Fruit fly (Drosophila melanogaster) whole organism, pupa: Measurements from ENCODE around the gene RpL32.

Source experiments
- CG10348 ChIP-seq: fragments of 200-800 bp; sonication (Bioruptor generic); IDR thresholded peaks from 2 replicates; pipeline ENCODE4 v1.3.6; 2022; ENCODE audit warnings: missing biosample characterization, missing genetic modification characterization
- CG12605 ChIP-seq: fragments of 200-800 bp; sonication (Bioruptor generic); IDR thresholded peaks from 2 replicates; pipeline ENCODE4 v1.3.6; 2022; ENCODE audit warnings: missing biosample characterization, missing genetic modification characterization
- CG13204 ChIP-seq: fragments of 200-800 bp; sonication (Bioruptor generic); optimal IDR thresholded peaks from 2 replicates; lab custom pipeline; 2018; ENCODE audit warnings: missing biosample characterization, mild to moderate bottlenecking, missing genetic modification characterization, moderate library complexity
- CG14655 ChIP-seq: fragments of 200-800 bp; sonication (Bioruptor generic); optimal IDR thresholded peaks from 3 replicates; lab custom pipeline; 2017; ENCODE audit warnings: mild to moderate bottlenecking, missing biosample characterization, missing genetic modification reagents, missing genetic modification characterization
- CG15710 ChIP-seq: fragments of 200-800 bp; sonication (Bioruptor generic); optimal IDR thresholded peaks from 2 replicates; lab custom pipeline; 2018; ENCODE audit warnings: missing biosample characterization, mild to moderate bottlenecking, missing genetic modification characterization, moderate library complexity
- CG17806 ChIP-seq: fragments of 200-800 bp; sonication (Bioruptor generic); optimal IDR thresholded peaks from 2 replicates; lab custom pipeline; 2018; ENCODE audit warnings: missing biosample characterization, mild to moderate bottlenecking, missing genetic modification characterization, moderate library complexity
- CG32121 ChIP-seq: fragments of 200-800 bp; sonication (Bioruptor generic); IDR thresholded peaks from 2 replicates; pipeline ENCODE4 v1.3.6; 2022; ENCODE audit warnings: missing biosample characterization, missing genetic modification characterization
- CG34367 ChIP-seq: fragments of 200-800 bp; sonication (Bioruptor generic); optimal IDR thresholded peaks from 2 replicates; lab custom pipeline; 2018; ENCODE audit warnings: missing biosample characterization, mild to moderate bottlenecking, missing genetic modification characterization
- CG4496 ChIP-seq: fragments of 200-800 bp; sonication (Bioruptor generic); IDR thresholded peaks from 3 replicates; pipeline ENCODE4 v1.3.6; 2022; ENCODE audit warnings: missing biosample characterization, missing genetic modification characterization
- CG8159 ChIP-seq: fragments of 200-800 bp; sonication (Bioruptor generic); optimal IDR thresholded peaks from 3 replicates; lab custom pipeline; 2018; ENCODE audit warnings: missing biosample characterization, mild to moderate bottlenecking, missing genetic modification characterization, moderate library complexity
- CG8301 ChIP-seq: fragments of 200-800 bp; sonication (Bioruptor generic); optimal IDR thresholded peaks from 2 replicates; lab custom pipeline; 2018; ENCODE audit warnings: missing biosample characterization, mild to moderate bottlenecking, missing genetic modification characterization
- CG9948 ChIP-seq: fragments of 200-800 bp; sonication (Bioruptor generic); optimal IDR thresholded peaks from 2 replicates; lab custom pipeline; 2018; ENCODE audit warnings: missing biosample characterization, mild to moderate bottlenecking, missing genetic modification characterization, moderate library complexity
- D1 ChIP-seq: fragments of 200-800 bp; sonication (Bioruptor generic); optimal IDR thresholded peaks from 2 replicates; lab custom pipeline; 2018; ENCODE audit warnings: missing biosample characterization, mild to moderate bottlenecking, missing genetic modification characterization, moderate library complexity
- EcR ChIP-seq: fragments of 200-800 bp; sonication (Bioruptor generic); optimal IDR thresholded peaks from 3 replicates; lab custom pipeline; 2019; ENCODE audit warnings: missing biosample characterization, missing genetic modification characterization, mild to moderate bottlenecking, moderate library complexity, missing genetic modification reagents
- Ets98B ChIP-seq: fragments of 200-800 bp; sonication (Bioruptor generic); IDR thresholded peaks from 2 replicates; pipeline ENCODE4 v1.3.6; 2022; ENCODE audit warnings: missing biosample characterization, missing genetic modification characterization
- Pif1A ChIP-seq: fragments of 200-800 bp; sonication (Bioruptor generic); optimal IDR thresholded peaks from 3 replicates; lab custom pipeline; 2016; ENCODE audit warnings: missing biosample characterization, missing genetic modification characterization
- Pif1B ChIP-seq: fragments of 200-800 bp; sonication (Bioruptor generic); optimal IDR thresholded peaks from 3 replicates; lab custom pipeline; 2016; ENCODE audit warnings: missing biosample characterization, missing genetic modification characterization
- Snoo ChIP-seq: fragments of 200-800 bp; sonication (Bioruptor generic); optimal IDR thresholded peaks from 3 replicates; lab custom pipeline; 2017; ENCODE audit warnings: missing biosample characterization, mild to moderate bottlenecking, missing genetic modification characterization, inconsistent platforms
- fd96Ca ChIP-seq: fragments of 200-800 bp; sonication (Bioruptor generic); IDR thresholded peaks from 3 replicates; pipeline ENCODE4 v1.3.6; 2022; ENCODE audit warnings: missing biosample characterization, missing genetic modification characterization
- gl ChIP-seq: fragments of 200-800 bp; sonication (Bioruptor generic); optimal IDR thresholded peaks from 2 replicates; lab custom pipeline; 2018; ENCODE audit warnings: missing biosample characterization, mild to moderate bottlenecking, missing genetic modification characterization
- rn ChIP-seq: fragments of 200-800 bp; sonication (Bioruptor generic); IDR thresholded peaks from 2 replicates; pipeline ENCODE4 v1.3.6; 2022; ENCODE audit warnings: missing biosample characterization, missing genetic modification characterization

RpL32 gene

dm6 chr3R:30060451-30061153 is 14.6 kb upstream of the RpL32 start:
- TF ChIP-seq CG10348 (no peak), D1 (no peak), Pif1A (no peak), Pif1B (no peak), EcR (GFP tag; lab: Kevin White, UChicago) (no peak), CG15710 (tag; lab: Kevin White, UChicago) (no peak), CG12605 (no peak), CG8159 (no peak)

dm6 chr3R:30059944-30060343 is 14.0 kb upstream of the RpL32 start:
- TF ChIP-seq CG8159 (peak; percentile 31), rn (GFP tag; lab: Robert Waterston, UW) (no peak), EcR (GFP tag; lab: Kevin White, UChicago) (peak; percentile 85)

dm6 chr3R:30058057-30058868 is 12.3 kb upstream of the RpL32 start, which contains the start of gene sima:
Gene sima (plus strand): TSS chr3R:30058311.
- TF ChIP-seq D1: no peak
- no peak for TF ChIP-seq CG32121 (GFP tag; lab: Robert Waterston, UW)
- no peak for TF ChIP-seq EcR (GFP tag; lab: Kevin White, UChicago)
- no peak for TF ChIP-seq CG14655 (GFP tag; lab: Kevin White, UChicago)
- TF ChIP-seq CG4496: 0 out of 3 replicates have a peak, but pooled peaks have one; percentile 8
- TF ChIP-seq CG13204 (GFP tag; lab: Kevin White, UChicago): no peak
- peak; percentile 8 for TF ChIP-seq CG34367 (tag; lab: Kevin White, UChicago)
- TF ChIP-seq CG17806 (tag; lab: Kevin White, UChicago): peak; percentile 21
- TF ChIP-seq CG9948: no peak
- no peak for TF ChIP-seq Pif1B
- TF ChIP-seq Snoo (tag; lab: Kevin White, UChicago): peak; percentile 19
- peak; percentile 64 for TF ChIP-seq Ets98B (GFP tag; lab: Robert Waterston, UW)
- TF ChIP-seq gl (tag; lab: Kevin White, UChicago): no peak
- peak; percentile 31 for TF ChIP-seq Pif1A
- TF ChIP-seq CG10348: no peak
- peak; percentile 23 for TF ChIP-seq CG8159

DNA sequence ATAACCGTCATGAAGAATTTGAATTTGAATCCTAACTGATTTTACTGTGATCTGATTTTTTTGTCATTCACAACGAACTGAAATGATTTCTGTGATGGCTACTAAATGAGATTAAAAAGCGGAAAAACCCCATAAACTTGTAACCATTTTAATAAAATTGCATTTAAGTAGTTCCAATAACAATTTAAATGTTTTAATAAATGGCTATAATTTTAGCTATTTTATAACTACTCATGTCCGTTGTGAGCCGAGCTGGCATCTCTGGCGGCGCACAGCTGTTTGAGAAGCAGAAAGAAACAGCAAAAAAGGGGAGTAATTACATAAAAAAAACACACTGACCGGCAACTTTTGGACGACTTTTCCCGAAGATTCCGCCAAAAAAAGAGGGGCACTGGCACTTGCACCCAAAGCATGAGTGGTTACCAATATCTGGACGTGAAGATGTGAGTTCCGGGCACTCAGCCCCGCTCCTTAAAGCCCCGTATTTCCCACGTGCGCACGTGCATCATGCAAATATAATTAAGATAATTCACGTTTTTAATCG is 10.7 kb upstream of the RpL32 start, which contains the start of the genes CG7950 and Rpp14a:
TSS of gene CG7950 (plus strand) at position 268 of the 544 bp plus-strand sequence.
TSS of gene Rpp14a (plus strand) at position 268 of the 544 bp plus-strand sequence.
- TF ChIP-seq gl (tag; lab: Kevin White, UChicago) (peak; percentile 61), CG15710 (tag; lab: Kevin White, UChicago) (peak; percentile 83), CG4496 (peak; percentile 90), CG8301 (tag; lab: Kevin White, UChicago) (peak; percentile 73), D1 (no peak), CG10348 (no peak), Pif1A (no peak), CG32121 (GFP tag; lab: Robert Waterston, UW) (peak; percentile 85), Ets98B (GFP tag; lab: Robert Waterston, UW) (peak; percentile 86), fd96Ca (peak; percentile 77; the same call in 2 of the 3 replicates), Snoo (tag; lab: Kevin White, UChicago) (peak; percentile 74), CG12605 (peak; percentile 74), rn (GFP tag; lab: Robert Waterston, UW) (peak; percentile 73), CG17806 (tag; lab: Kevin White, UChicago) (peak; percentile 82), CG9948 (peak; percentile 64), CG14655 (GFP tag; lab: Kevin White, UChicago) (no peak), CG34367 (tag; lab: Kevin White, UChicago) (peak; percentile 82), CG8159 (peak; percentile 77)

dm6 chr3R:30055915-30056544 is 10.1 kb upstream of the RpL32 start, which contains the start of the genes Rpp14b and spn-A:
Gene Rpp14b (plus strand): TSS chr3R:30055957.
Gene spn-A (minus strand): TSS chr3R:30056037.
- TF ChIP-seq CG34367 (tag; lab: Kevin White, UChicago) (no peak), D1 (no peak), CG17806 (tag; lab: Kevin White, UChicago) (peak; percentile 21), rn (GFP tag; lab: Robert Waterston, UW) (no peak), gl (tag; lab: Kevin White, UChicago) (no peak), CG15710 (tag; lab: Kevin White, UChicago) (peak; percentile 43), Snoo (tag; lab: Kevin White, UChicago) (peak; percentile 15), fd96Ca (peak; percentile 46; the same call in 1 of the 3 replicates), Ets98B (GFP tag; lab: Robert Waterston, UW) (peak; percentile 39; the same call in 1 of the 2 replicates)
